Fruit fly (Drosophila melanogaster) whole organism, embryonic: Measurements from ENCODE around the gene CG42833.

ENCODE experiments used
- Aef1 ChIP-seq: fragments of 200-800 bp; sonication (Bioruptor generic); IDR thresholded peaks from 3 replicates; pipeline ENCODE4 v1.3.6; 2022; ENCODE audit warnings: missing biosample characterization, missing genetic modification characterization
- Atf3 ChIP-seq: fragments of 200-800 bp; sonication (Bioruptor generic); optimal IDR thresholded peaks from 3 replicates; lab custom pipeline; 2016; ENCODE audit warnings: missing biosample characterization, missing genetic modification characterization
- Atf6 ChIP-seq: fragments of 200-800 bp; sonication (Bioruptor generic); IDR thresholded peaks from 2 replicates; pipeline ENCODE4 v1.3.6; 2022; ENCODE audit warnings: missing biosample characterization, missing genetic modification characterization
- B-H2 ChIP-seq: fragments of 200-800 bp; sonication (Bioruptor generic); optimal IDR thresholded peaks from 2 replicates; lab custom pipeline; 2018; ENCODE audit warnings: missing biosample characterization, mild to moderate bottlenecking, missing genetic modification characterization
- C15 ChIP-seq: fragments of 200-800 bp; sonication (Bioruptor generic); IDR thresholded peaks from 3 replicates; pipeline ENCODE4 v1.3.6; 2022; ENCODE audit warnings: missing biosample characterization, missing genetic modification characterization
- CG10979 ChIP-seq: fragments of 200-800 bp; sonication (Bioruptor generic); optimal IDR thresholded peaks from 2 replicates; lab custom pipeline; 2018; ENCODE audit warnings: missing biosample characterization, mild to moderate bottlenecking, missing genetic modification characterization, moderate library complexity
- CG15269 ChIP-seq: fragments of 200-800 bp; sonication (Bioruptor generic); optimal IDR thresholded peaks from 2 replicates; lab custom pipeline; 2018; ENCODE audit warnings: missing biosample characterization, mild to moderate bottlenecking, missing genetic modification characterization, moderate library complexity
- CG16779 ChIP-seq: fragments of 200-800 bp; sonication (Bioruptor generic); IDR thresholded peaks from 2 replicates; pipeline ENCODE4 v1.3.6; 2022; ENCODE audit warnings: missing biosample characterization, missing genetic modification characterization
- CG17361 ChIP-seq: fragments of 200-800 bp; sonication (Bioruptor generic); IDR thresholded peaks from 3 replicates; pipeline ENCODE4 v1.3.6; 2022; ENCODE audit warnings: missing biosample characterization, missing genetic modification characterization
- CG17385 ChIP-seq: fragments of 200-800 bp; sonication (Bioruptor generic); optimal IDR thresholded peaks from 3 replicates; lab custom pipeline; 2018; ENCODE audit warnings: missing biosample characterization, mild to moderate bottlenecking, missing genetic modification characterization
- CG17912 ChIP-seq: fragments of 200-800 bp; sonication (Bioruptor generic); optimal IDR thresholded peaks from 2 replicates; lab custom pipeline; 2018; ENCODE audit warnings: missing biosample characterization, mild to moderate bottlenecking, missing genetic modification characterization
- CG2129 ChIP-seq: fragments of 200-800 bp; sonication (Bioruptor generic); IDR thresholded peaks from 2 replicates; pipeline ENCODE4 v1.3.6; 2022; ENCODE audit warnings: missing biosample characterization, missing genetic modification characterization; ENCODE audit not compliant: partially characterized antibody
- CG2199 ChIP-seq: fragments of 200-800 bp; sonication (Bioruptor generic); IDR thresholded peaks from 3 replicates; pipeline ENCODE4 v1.3.6; 2022; ENCODE audit warnings: missing biosample characterization, missing genetic modification characterization
- CG3065 ChIP-seq: fragments of 200-800 bp; sonication (Bioruptor generic); optimal IDR thresholded peaks from 2 replicates; lab custom pipeline; 2016; ENCODE audit warnings: missing biosample characterization, missing genetic modification characterization
- CG33557 ChIP-seq: fragments of 200-800 bp; sonication (Bioruptor generic); optimal IDR thresholded peaks from 2 replicates; lab custom pipeline; 2019; ENCODE audit warnings: missing biosample characterization, mild to moderate bottlenecking, missing genetic modification characterization, moderate library complexity
- CG4328 ChIP-seq: fragments of 200-800 bp; sonication (Bioruptor generic); optimal IDR thresholded peaks from 3 replicates; lab custom pipeline; 2017; ENCODE audit warnings: missing biosample characterization, missing genetic modification reagents, missing genetic modification characterization
- CG4424 ChIP-seq: fragments of 200-800 bp; sonication (Bioruptor generic); optimal IDR thresholded peaks from 3 replicates; lab custom pipeline; 2016; ENCODE audit warnings: missing biosample characterization, missing genetic modification characterization
- CG7271 ChIP-seq: fragments of 200-800 bp; sonication (Bioruptor generic); optimal IDR thresholded peaks from 2 replicates; lab custom pipeline; 2018; ENCODE audit warnings: missing biosample characterization, mild to moderate bottlenecking, missing genetic modification characterization, moderate library complexity
- CG7372 ChIP-seq: fragments of 200-800 bp; sonication (Bioruptor generic); IDR thresholded peaks from 2 replicates; pipeline ENCODE4 v1.3.6; 2022; ENCODE audit warnings: missing biosample characterization, missing genetic modification characterization
- CG9215 ChIP-seq: fragments of 200-800 bp; sonication (Bioruptor generic); IDR thresholded peaks from 2 replicates; pipeline ENCODE4 v1.3.6; 2022; ENCODE audit warnings: missing biosample characterization, missing genetic modification characterization
- CoRest ChIP-seq: fragments of 200-800 bp; sonication (Bioruptor generic); optimal IDR thresholded peaks from 3 replicates; lab custom pipeline; 2018; ENCODE audit warnings: missing biosample characterization, mild to moderate bottlenecking, missing genetic modification characterization, moderate library complexity
- Dll ChIP-seq: fragments of 200-800 bp; sonication (Bioruptor generic); IDR thresholded peaks from 4 replicates; pipeline ENCODE4 v1.3.6; 2022; ENCODE audit warnings: missing biosample characterization, missing genetic modification characterization; ENCODE audit not compliant: partially characterized antibody
- E2f1 ChIP-seq: fragments of 200-800 bp; sonication (Bioruptor generic); IDR thresholded peaks from 2 replicates; pipeline ENCODE4 v1.3.6; 2022; ENCODE audit warnings: missing biosample characterization, missing genetic modification characterization
- GATAe ChIP-seq: fragments of 200-800 bp; sonication (Bioruptor generic); conservative IDR thresholded peaks from 2 replicates; pipeline ENCODE4 v1.3.6; 2022; ENCODE audit warnings: missing biosample characterization, missing genetic modification characterization
- Hand ChIP-seq: fragments of 200-800 bp; sonication (Bioruptor generic); optimal IDR thresholded peaks from 2 replicates; lab custom pipeline; 2017; ENCODE audit warnings: mild to moderate bottlenecking, missing biosample characterization, missing genetic modification reagents, missing genetic modification characterization
- Med ChIP-seq: fragments of 200-800 bp; sonication (Bioruptor generic); peaks from one replicate; lab custom pipeline; 2016; ENCODE audit warnings: missing biosample characterization, missing genetic modification characterization, mild to moderate bottlenecking, inconsistent platforms, moderate library complexity
- Six4 ChIP-seq: fragments of 200-800 bp; sonication (Bioruptor generic); optimal IDR thresholded peaks from 2 replicates; lab custom pipeline; 2016; ENCODE audit warnings: missing biosample characterization, missing genetic modification characterization
- Sox102F ChIP-seq: fragments of 200-800 bp; sonication (Bioruptor generic); optimal IDR thresholded peaks from 2 replicates; lab custom pipeline; 2018; ENCODE audit warnings: missing biosample characterization, mild to moderate bottlenecking, missing genetic modification characterization, moderate library complexity
- Taf1 ChIP-seq: fragments of 200-800 bp; sonication (Bioruptor generic); IDR thresholded peaks from 2 replicates; pipeline ENCODE4 v1.3.6; 2022; ENCODE audit warnings: missing biosample characterization, missing genetic modification characterization
- ap ChIP-seq: fragments of 200-800 bp; sonication (Bioruptor generic); IDR thresholded peaks from 2 replicates; pipeline ENCODE4 v1.3.6; 2022; ENCODE audit warnings: missing biosample characterization, missing genetic modification characterization
- ash1 ChIP-seq: fragments of 200-800 bp; sonication (Bioruptor generic); optimal IDR thresholded peaks from 2 replicates; lab custom pipeline; 2018; ENCODE audit warnings: missing biosample characterization, mild to moderate bottlenecking, missing genetic modification characterization
- btn ChIP-seq: fragments of 200-800 bp; sonication (Bioruptor generic); optimal IDR thresholded peaks from 2 replicates; lab custom pipeline; 2016; ENCODE audit warnings: missing biosample characterization, missing genetic modification characterization
- crol ChIP-seq: fragments of 200-800 bp; sonication (Bioruptor generic); IDR thresholded peaks from 2 replicates; pipeline ENCODE4 v1.3.6; 2022; ENCODE audit warnings: missing biosample characterization, missing genetic modification characterization
- dimm ChIP-seq: fragments of 200-800 bp; sonication (Bioruptor generic); IDR thresholded peaks from 2 replicates; pipeline ENCODE4 v1.3.6; 2022; ENCODE audit warnings: missing biosample characterization, missing genetic modification characterization
- emc ChIP-seq: fragments of 200-800 bp; sonication (Bioruptor generic); optimal IDR thresholded peaks from 2 replicates; lab custom pipeline; 2016; ENCODE audit warnings: missing biosample characterization, missing genetic modification characterization
- gsb ChIP-seq: fragments of 200-800 bp; sonication (Bioruptor generic); IDR thresholded peaks from 2 replicates; pipeline ENCODE4 v1.3.6; 2022; ENCODE audit warnings: missing biosample characterization, missing genetic modification characterization
- hkb ChIP-seq, 2 experiments: fragments of 200-800 bp in 1 of 2; fragments of >200 bp in 1 of 2; sonication (Bioruptor generic) in 1 of 2; IDR thresholded peaks in 1 of 2; optimal IDR thresholded peaks in 1 of 2; 2 replicates each; pipeline versions ENCODE4 v1.3.6 to Lab custom; 2017 to 2022; ENCODE audit warnings: missing biosample characterization in 1 of 2, missing genetic modification characterization in 1 of 2
- mirr ChIP-seq: fragments of 200-800 bp; sonication (Bioruptor generic); optimal IDR thresholded peaks from 3 replicates; lab custom pipeline; 2018; ENCODE audit warnings: missing biosample characterization, mild to moderate bottlenecking, missing genetic modification characterization
- onecut ChIP-seq: fragments of 200-800 bp; sonication (Bioruptor generic); IDR thresholded peaks from 2 replicates; pipeline ENCODE4 v1.3.6; 2022; ENCODE audit warnings: missing biosample characterization, missing genetic modification characterization
- pfk ChIP-seq: fragments of 200-800 bp; sonication (Bioruptor generic); optimal IDR thresholded peaks from 2 replicates; lab custom pipeline; 2018; ENCODE audit warnings: missing biosample characterization, mild to moderate bottlenecking, missing genetic modification characterization, moderate library complexity
- phol ChIP-seq: fragments of 200-800 bp; sonication (Bioruptor generic); optimal IDR thresholded peaks from 3 replicates; lab custom pipeline; 2018; ENCODE audit warnings: missing biosample characterization, mild to moderate bottlenecking, missing genetic modification characterization, moderate library complexity
- prd ChIP-seq, 3 experiments: fragments of >200 bp in 2 of 3; fragments of 200-800 bp in 1 of 3; sonication (Bioruptor generic) in 1 of 3; optimal IDR thresholded peaks in 2 of 3; IDR thresholded peaks in 1 of 3; 2 replicates in 2 of 3; 3 replicates in 1 of 3; pipeline versions ENCODE4 v1.3.6 to Lab custom; 2017 to 2022; ENCODE audit warnings: missing biosample characterization in 1 of 3, missing genetic modification characterization in 1 of 3
- ranshi ChIP-seq: fragments of 200-800 bp; sonication (Bioruptor generic); IDR thresholded peaks from 2 replicates; pipeline ENCODE4 v1.3.6; 2022; ENCODE audit warnings: missing biosample characterization, missing genetic modification characterization
- shn ChIP-seq: fragments of 200-800 bp; sonication (Bioruptor generic); optimal IDR thresholded peaks from 3 replicates; lab custom pipeline; 2016; ENCODE audit warnings: missing biosample characterization, missing genetic modification characterization
- sima ChIP-seq: fragments of 200-800 bp; sonication (Bioruptor generic); optimal IDR thresholded peaks from 2 replicates; lab custom pipeline; 2016; ENCODE audit warnings: missing biosample characterization, missing genetic modification characterization
- ssp ChIP-seq: fragments of 200-800 bp; sonication (Bioruptor generic); IDR thresholded peaks from 2 replicates; pipeline ENCODE4 v1.3.6; 2022; ENCODE audit warnings: missing biosample characterization, missing genetic modification characterization
- unc-4 ChIP-seq: fragments of 200-800 bp; sonication (Bioruptor generic); IDR thresholded peaks from 2 replicates; pipeline ENCODE4 v1.3.6; 2022; ENCODE audit warnings: missing biosample characterization, missing genetic modification characterization; ENCODE audit not compliant: partially characterized antibody

CG42833 gene

dm6 chr3L:20241987-20242982 is 42.4 kb downstream of the CG42833 start (continued):
- TF ChIP-seq CG15269 (tag; lab: Kevin White, UChicago): peak; percentile 65
- no peak for TF ChIP-seq crol
- no peak for TF ChIP-seq sima (GFP tag; lab: Kevin White, UChicago)
- TF ChIP-seq Med (GFP tag; lab: Kevin White, UChicago): peak; percentile 74
- TF ChIP-seq CG2199 (GFP tag; lab: Robert Waterston, UW): no peak
- no peak for TF ChIP-seq Taf1 (GFP tag; lab: Robert Waterston, UW)
- TF ChIP-seq hkb (optimal IDR thresholded peaks at IDR 0.05; lab: Kevin White, UChicago): no peak
- TF ChIP-seq hkb (GFP tag; IDR thresholded peaks at IDR 0.05; lab: Robert Waterston, UW): peak; percentile 62
- peak; percentile 68 for TF ChIP-seq phol (tag; lab: Kevin White, UChicago)
- peak; percentile 69 for TF ChIP-seq unc-4
- TF ChIP-seq Sox102F (GFP tag; lab: Kevin White, UChicago): peak; percentile 70
- TF ChIP-seq CG17385: peak; percentile 48
- TF ChIP-seq CG33557 (GFP tag; lab: Kevin White, UChicago): peak; percentile 39
- no peak for TF ChIP-seq prd (optimal IDR thresholded peaks at IDR 0.05; lab: Kevin White, UChicago)
- peak; percentile 77 for TF ChIP-seq prd (GFP tag; IDR thresholded peaks at IDR 0.05; lab: Robert Waterston, UW)
- peak; percentile 51 for TF ChIP-seq CG2129
- no peak for TF ChIP-seq Six4
- TF ChIP-seq CoRest (tag; lab: Kevin White, UChicago): peak; percentile 79
- TF ChIP-seq C15: no peak
- peak; percentile 40; the same call in 1 of the 2 replicates for TF ChIP-seq ranshi
- 0 out of 2 replicates have a peak, but pooled peaks have one; percentile 10 for TF ChIP-seq onecut
- TF ChIP-seq E2f1: peak; percentile 20; the same call in 1 of the 2 replicates
- peak; percentile 48 for TF ChIP-seq Hand
- peak; percentile 49; the same call in 1 of the 2 replicates for TF ChIP-seq Atf6
- no peak for TF ChIP-seq CG16779 (GFP tag; lab: Robert Waterston, UW)
- 0 out of 2 replicates have a peak, but pooled peaks have one; percentile 5 for TF ChIP-seq gsb (GFP tag; lab: Robert Waterston, UW)
- peak; percentile 80 for TF ChIP-seq CG17361 (GFP tag; lab: Robert Waterston, UW)
- no peak for TF ChIP-seq Atf3 (GFP tag; lab: Kevin White, UChicago)
- peak; percentile 39 for TF ChIP-seq B-H2 (GFP tag; lab: Kevin White, UChicago)
- peak; percentile 51 for TF ChIP-seq CG4328 (GFP tag; lab: Kevin White, UChicago)
- peak; percentile 61 for TF ChIP-seq CG17912 (GFP tag; lab: Kevin White, UChicago)
- no peak for TF ChIP-seq CG7271
- TF ChIP-seq CG9215 (GFP tag; lab: Robert Waterston, UW): peak; percentile 48; the same call in 1 of the 2 replicates
- TF ChIP-seq mirr (GFP tag; lab: Kevin White, UChicago): no peak
- TF ChIP-seq shn: no peak
- TF ChIP-seq CG10979 (tag; lab: Kevin White, UChicago): peak; percentile 43
- TF ChIP-seq CG7372 (GFP tag; lab: Robert Waterston, UW): 0 out of 2 replicates have a peak, but pooled peaks have one; percentile 23
- peak; percentile 79 for TF ChIP-seq Dll (GFP tag; lab: Robert Waterston, UW)
- TF ChIP-seq pfk (GFP tag; lab: Kevin White, UChicago): no peak
- TF ChIP-seq ap (GFP tag; lab: Robert Waterston, UW): peak; percentile 11; the same call in 1 of the 2 replicates
- TF ChIP-seq CG3065 (GFP tag; lab: Kevin White, UChicago): no peak
- peak; percentile 35 for TF ChIP-seq Aef1 (GFP tag; lab: Robert Waterston, UW)
- TF ChIP-seq emc (GFP tag; lab: Kevin White, UChicago): no peak
- TF ChIP-seq CG4424 (GFP tag; lab: Kevin White, UChicago): peak; percentile 62
- peak; percentile 30 for TF ChIP-seq GATAe (GFP tag; lab: Robert Waterston, UW)
- TF ChIP-seq btn (GFP tag; lab: Kevin White, UChicago): no peak
- TF ChIP-seq ssp: peak; percentile 56
- no peak for TF ChIP-seq dimm
- no peak for TF ChIP-seq ash1 (GFP tag; lab: Kevin White, UChicago)
